Worm (Caenorhabditis elegans): Measurements from ENCODE around the gene R04B5.1.

DNA sequence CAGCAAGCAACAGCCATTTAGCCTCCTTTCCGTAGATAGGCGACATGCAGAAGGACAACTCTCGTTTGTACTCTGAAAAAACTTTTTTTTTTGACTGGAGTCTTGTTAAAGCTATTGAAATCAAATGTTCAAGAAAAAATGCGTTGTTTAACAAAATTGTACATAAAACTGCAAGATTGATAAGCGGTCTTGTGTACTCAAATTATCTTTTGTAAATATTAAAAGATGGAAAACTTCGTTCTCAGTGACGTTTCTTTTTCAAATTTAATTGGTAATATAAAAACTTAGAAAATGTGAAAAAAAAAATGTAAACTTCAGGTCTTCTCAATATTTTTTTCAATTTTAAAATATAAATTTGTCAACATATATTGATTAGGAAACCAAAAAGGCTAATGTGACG, 33.0 kb upstream of the R04B5.1 start:
- TF ChIP-seq lin-39 (tag; optimal IDR thresholded peaks at IDR 0.05) (no peak), zag-1 (tag; optimal IDR thresholded peaks at IDR 0.05) (no peak), ama-1 (optimal IDR thresholded peaks at IDR 0.05) (no peak), fos-1 (tag; optimal IDR thresholded peaks at IDR 0.05) (no peak), tbx-2 (tag; optimal IDR thresholded peaks at IDR 0.05) (no peak)
